Worm (Caenorhabditis elegans) whole organism, L1 larva: ENCODE results near the gene sri-7.

Experiments used
- ama-1 ChIP-seq: fragments of 150-350 bp; optimal IDR thresholded peaks from 2 replicates; lab custom pipeline; 2014
- ceh-82 ChIP-seq, 3 experiments: fragments of 150-350 bp in 1 of 3; sonication (generic microtip) in 2 of 3; optimal IDR thresholded peaks; 2 replicates each; lab custom pipeline; 2014 to 2017; ENCODE audit warnings: missing biosample characterization in 3 of 3, missing genetic modification characterization in 3 of 3
- fos-1 ChIP-seq: fragments of 150-350 bp; optimal IDR thresholded peaks from 2 replicates; lab custom pipeline; 2014; ENCODE audit warnings: missing biosample characterization, missing genetic modification characterization
- hlh-17 ChIP-seq: fragments of 200-800 bp; sonication (Bioruptor generic); optimal IDR thresholded peaks from 2 replicates; lab custom pipeline; 2018; ENCODE audit warnings: missing genetic modification characterization, mild to moderate bottlenecking, missing compliant biosample characterization, moderate library complexity, borderline replicate concordance
- lin-14 ChIP-seq: fragments of 200-800 bp; sonication (Bioruptor generic); optimal IDR thresholded peaks from 2 replicates; lab custom pipeline; 2018; ENCODE audit warnings: mild to moderate bottlenecking, missing genetic modification characterization, moderate library complexity, missing compliant biosample characterization
- lin-39 ChIP-seq: fragments of 150-350 bp; optimal IDR thresholded peaks from 2 replicates; lab custom pipeline; 2014; ENCODE audit warnings: missing biosample characterization, missing genetic modification reagents, missing genetic modification characterization
- nhr-11 ChIP-seq: fragments of 150-350 bp; optimal IDR thresholded peaks from 2 replicates; lab custom pipeline; 2014; ENCODE audit warnings: missing biosample characterization, missing genetic modification characterization
- nhr-237 ChIP-seq: fragments of 150-350 bp; optimal IDR thresholded peaks from 2 replicates; lab custom pipeline; 2014; ENCODE audit warnings: missing biosample characterization, missing genetic modification characterization
- snpc-4 ChIP-seq: fragments of 150-350 bp; optimal IDR thresholded peaks from 2 replicates; lab custom pipeline; 2014; ENCODE audit warnings: missing biosample characterization, missing genetic modification characterization
- unc-130 ChIP-seq: fragments of 150-350 bp; optimal IDR thresholded peaks from 2 replicates; lab custom pipeline; 2017; ENCODE audit warnings: missing biosample characterization, missing genetic modification characterization, inconsistent platforms
- unc-62 ChIP-seq: fragments of 150-350 bp; optimal IDR thresholded peaks from 2 replicates; lab custom pipeline; 2014; ENCODE audit warnings: missing biosample characterization, missing genetic modification reagents, missing genetic modification characterization
- unc-86 ChIP-seq: sonication (generic microtip); optimal IDR thresholded peaks from 2 replicates; lab custom pipeline; 2016; ENCODE audit warnings: missing genetic modification characterization, missing compliant biosample characterization
- ztf-11 ChIP-seq, 2 experiments: sonication (generic microtip); optimal IDR thresholded peaks; 2 replicates each; lab custom pipeline; 2016 to 2017; ENCODE audit warnings: missing genetic modification characterization in 2 of 2, missing biosample characterization in 1 of 2, missing compliant biosample characterization in 1 of 2

ce11 chrV:15352376-15352775 is 47.8 kb upstream of the sri-7 start, which contains the start of gene srx-58:
- TF ChIP-seq unc-62 (GFP tag; lab: Kevin White, UChicago) = no peak
- no peak for TF ChIP-seq nhr-11 (tag; lab: Kevin White, UChicago)
- no peak for TF ChIP-seq snpc-4
- no peak for TF ChIP-seq hlh-17 (GFP tag; lab: Kevin White, UChicago)
- TF ChIP-seq nhr-237 (tag; lab: Kevin White, UChicago) = no peak
- TF ChIP-seq lin-39 (tag; lab: Kevin White, UChicago) = no peak
- no peak for TF ChIP-seq unc-86
- no peak for TF ChIP-seq unc-130 (tag; lab: Kevin White, UChicago)
- no peak for TF ChIP-seq ama-1 (lab: Kevin White, UChicago)
- TF ChIP-seq lin-14 (GFP tag; lab: Kevin White, UChicago) = no peak
- TF ChIP-seq ztf-11 (tag; optimal IDR thresholded peaks at IDR 0.05; lab: Kevin White, UChicago) = no peak
- no peak for TF ChIP-seq fos-1 (tag; lab: Kevin White, UChicago)
- TF ChIP-seq ceh-82 (tag; optimal IDR thresholded peaks at IDR 0.05; lab: Kevin White, UChicago) = no peak
